Fruit fly (Drosophila melanogaster) whole organism: ENCODE results near the gene ATPsynGL.

Experiments
- pan ChIP-seq: fragments of >200 bp; optimal IDR thresholded peaks from 2 replicates; lab custom pipeline; 2017
- psq ChIP-seq: fragments of >200 bp; optimal IDR thresholded peaks from 2 replicates; lab custom pipeline; 2017

DNA sequence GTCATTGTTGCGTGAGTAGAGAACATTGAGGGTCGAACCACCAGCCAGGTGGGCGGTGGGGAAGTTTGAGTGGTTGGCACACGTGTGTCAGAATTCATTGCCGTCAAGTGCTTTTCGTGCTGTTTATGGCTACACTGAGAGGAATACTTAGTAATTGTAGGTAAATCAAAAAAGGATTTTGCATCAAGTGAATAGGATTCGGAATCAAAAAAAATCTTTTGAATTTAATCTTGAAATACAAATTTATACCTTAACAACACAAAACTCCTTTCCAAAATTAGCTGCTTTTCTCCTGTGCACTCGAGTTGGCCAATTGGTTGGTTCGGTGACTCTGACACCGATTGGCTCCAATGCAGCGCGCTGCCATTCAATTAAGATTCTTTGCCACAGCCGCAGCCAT is 7.5 kb downstream of the ATPsynGL start:
- TF ChIP-seq pan (lab: Kevin White, UChicago) (no peak), psq (lab: Kevin White, UChicago) (no peak)
